Fruit fly (Drosophila melanogaster) whole organism, embryonic: ENCODE data around the gene Grl36a.

ENCODE experiments used
- Bdp1 ChIP-seq: fragments of 200-800 bp; sonication (Bioruptor generic); optimal IDR thresholded peaks from 3 replicates; lab custom pipeline; 2016; ENCODE audit warnings: missing biosample characterization, missing genetic modification characterization
- CG10274 ChIP-seq: fragments of 200-800 bp; sonication (Bioruptor generic); optimal IDR thresholded peaks from 3 replicates; lab custom pipeline; 2017; ENCODE audit warnings: missing biosample characterization, mild to moderate bottlenecking, missing genetic modification characterization
- CG10321 ChIP-seq: fragments of 200-800 bp; sonication (Bioruptor generic); IDR thresholded peaks from 2 replicates; pipeline ENCODE4 v1.3.6; 2022; ENCODE audit warnings: missing biosample characterization, missing genetic modification characterization
- CG11247 ChIP-seq: fragments of 200-800 bp; sonication (Bioruptor generic); IDR thresholded peaks from 2 replicates; pipeline ENCODE4 v1.3.6; 2022; ENCODE audit warnings: missing biosample characterization, missing genetic modification characterization
- CG11560 ChIP-seq: fragments of 200-800 bp; sonication (Bioruptor generic); IDR thresholded peaks from 3 replicates; pipeline ENCODE4 v1.3.6; 2022; ENCODE audit warnings: missing biosample characterization, missing genetic modification characterization
- CG11695 ChIP-seq: fragments of 200-800 bp; sonication (Bioruptor generic); IDR thresholded peaks from 3 replicates; pipeline ENCODE4 v1.3.6; 2022; ENCODE audit warnings: missing biosample characterization, missing genetic modification characterization
- CG11723 ChIP-seq: fragments of 200-800 bp; sonication (Bioruptor generic); optimal IDR thresholded peaks from 2 replicates; lab custom pipeline; 2017; ENCODE audit warnings: missing biosample characterization, mild to moderate bottlenecking, missing genetic modification characterization
- CG13287 ChIP-seq: fragments of 200-800 bp; sonication (Bioruptor generic); IDR thresholded peaks from 2 replicates; pipeline ENCODE4 v1.3.6; 2022; ENCODE audit warnings: missing biosample characterization, missing genetic modification characterization; ENCODE audit not compliant: partially characterized antibody
- CG1602 ChIP-seq: fragments of 200-800 bp; sonication (Bioruptor generic); optimal IDR thresholded peaks from 3 replicates; lab custom pipeline; 2016; ENCODE audit warnings: missing biosample characterization, missing genetic modification characterization
- CG17829 ChIP-seq: fragments of 200-800 bp; optimal IDR thresholded peaks from 2 replicates; lab custom pipeline; 2019; ENCODE audit warnings: missing biosample characterization, mild to moderate bottlenecking, missing genetic modification characterization, moderate library complexity
- CG18476 ChIP-seq: fragments of 200-800 bp; sonication (Bioruptor generic); optimal IDR thresholded peaks from 2 replicates; lab custom pipeline; 2016; ENCODE audit warnings: missing biosample characterization, mild to moderate bottlenecking, missing genetic modification characterization
- CG18619 ChIP-seq: fragments of 200-800 bp; sonication (Bioruptor generic); optimal IDR thresholded peaks from 3 replicates; lab custom pipeline; 2017; ENCODE audit warnings: missing biosample characterization, mild to moderate bottlenecking, missing genetic modification characterization
- CG2116 ChIP-seq: fragments of 200-800 bp; sonication (Bioruptor generic); optimal IDR thresholded peaks from 3 replicates; lab custom pipeline; 2018; ENCODE audit warnings: missing biosample characterization, mild to moderate bottlenecking, missing genetic modification characterization
- CG2678 ChIP-seq: fragments of 200-800 bp; sonication (Bioruptor generic); optimal IDR thresholded peaks from 3 replicates; lab custom pipeline; 2019; ENCODE audit warnings: missing biosample characterization, mild to moderate bottlenecking, missing genetic modification characterization, moderate library complexity
- CG32767 ChIP-seq: fragments of 200-800 bp; sonication (Bioruptor generic); IDR thresholded peaks from 2 replicates; pipeline ENCODE4 v1.3.6; 2022; ENCODE audit warnings: missing biosample characterization, missing genetic modification characterization
- CG33213 ChIP-seq: fragments of 200-800 bp; sonication (Bioruptor generic); optimal IDR thresholded peaks from 3 replicates; lab custom pipeline; 2016; ENCODE audit warnings: missing biosample characterization, missing genetic modification characterization
- CG4424 ChIP-seq: fragments of 200-800 bp; sonication (Bioruptor generic); optimal IDR thresholded peaks from 3 replicates; lab custom pipeline; 2016; ENCODE audit warnings: missing biosample characterization, missing genetic modification characterization
- CG5180 ChIP-seq: fragments of 200-800 bp; sonication (Bioruptor generic); optimal IDR thresholded peaks from 3 replicates; lab custom pipeline; 2017; ENCODE audit warnings: missing biosample characterization, missing genetic modification characterization, mild to moderate bottlenecking, moderate library complexity, missing genetic modification reagents
- CG6175 ChIP-seq: fragments of 200-800 bp; sonication (Bioruptor generic); IDR thresholded peaks from 3 replicates; pipeline ENCODE4 v1.3.6; 2022; ENCODE audit warnings: missing biosample characterization, missing genetic modification characterization
- CG7357 ChIP-seq: fragments of 200-800 bp; sonication (Bioruptor generic); IDR thresholded peaks from 3 replicates; pipeline ENCODE4 v1.3.6; 2022; ENCODE audit warnings: missing biosample characterization, missing genetic modification characterization
- CG8281 ChIP-seq: fragments of 200-800 bp; sonication (Bioruptor generic); optimal IDR thresholded peaks from 2 replicates; lab custom pipeline; 2018; ENCODE audit warnings: missing biosample characterization, mild to moderate bottlenecking, missing genetic modification characterization, moderate library complexity
- D19A ChIP-seq: fragments of 200-800 bp; optimal IDR thresholded peaks from 3 replicates; lab custom pipeline; 2019; ENCODE audit warnings: missing biosample characterization, mild to moderate bottlenecking, missing genetic modification characterization, moderate library complexity
- Dip2 ChIP-seq: fragments of 200-800 bp; sonication (Bioruptor generic); IDR thresholded peaks from 2 replicates; pipeline ENCODE4 v1.3.6; 2022; ENCODE audit warnings: missing biosample characterization, missing genetic modification characterization
- Doc3 ChIP-seq: fragments of 200-800 bp; sonication (Bioruptor generic); IDR thresholded peaks from 3 replicates; pipeline ENCODE4 v1.3.6; 2022; ENCODE audit warnings: missing biosample characterization, missing genetic modification characterization; ENCODE audit not compliant: partially characterized antibody
- E2f1 ChIP-seq: fragments of 200-800 bp; sonication (Bioruptor generic); IDR thresholded peaks from 2 replicates; pipeline ENCODE4 v1.3.6; 2022; ENCODE audit warnings: missing biosample characterization, missing genetic modification characterization
- Fer3 ChIP-seq: fragments of 200-800 bp; sonication (Bioruptor generic); optimal IDR thresholded peaks from 2 replicates; lab custom pipeline; 2018; ENCODE audit warnings: missing biosample characterization, mild to moderate bottlenecking, missing genetic modification characterization, moderate library complexity
- Gsc ChIP-seq: fragments of 200-800 bp; sonication (Bioruptor generic); IDR thresholded peaks from 2 replicates; pipeline ENCODE4 v1.3.6; 2022; ENCODE audit warnings: missing biosample characterization, missing genetic modification characterization
- Gug ChIP-seq: fragments of 200-800 bp; sonication (Bioruptor generic); IDR thresholded peaks from 4 replicates; pipeline ENCODE4 v1.3.6; 2022; ENCODE audit warnings: missing biosample characterization, missing genetic modification characterization
- Hey ChIP-seq: fragments of 200-800 bp; sonication (Bioruptor generic); optimal IDR thresholded peaks from 3 replicates; lab custom pipeline; 2018; ENCODE audit warnings: missing biosample characterization, mild to moderate bottlenecking, missing genetic modification characterization
- Hmr ChIP-seq: fragments of 200-800 bp; sonication (Bioruptor generic); optimal IDR thresholded peaks from 3 replicates; lab custom pipeline; 2017; ENCODE audit warnings: mild to moderate bottlenecking, missing biosample characterization, missing genetic modification reagents, missing genetic modification characterization
- MBD-R2 ChIP-seq: fragments of 200-800 bp; sonication (Bioruptor generic); IDR thresholded peaks from 2 replicates; pipeline ENCODE4 v1.3.6; 2022; ENCODE audit warnings: missing biosample characterization, missing genetic modification characterization
- Mad ChIP-seq: fragments of 200-800 bp; sonication (Bioruptor generic); optimal IDR thresholded peaks from 2 replicates; lab custom pipeline; 2016; ENCODE audit warnings: missing biosample characterization, missing genetic modification characterization
- NFAT ChIP-seq: fragments of 200-800 bp; sonication (Bioruptor generic); IDR thresholded peaks from 2 replicates; pipeline ENCODE4 v1.3.6; 2022; ENCODE audit warnings: missing biosample characterization, missing genetic modification characterization
- Oaz ChIP-seq: fragments of 200-800 bp; sonication (Bioruptor generic); IDR thresholded peaks from 2 replicates; pipeline ENCODE4 v1.3.6; 2022; ENCODE audit warnings: missing biosample characterization, missing genetic modification characterization
- abd-A ChIP-seq: fragments of 200-800 bp; sonication (Bioruptor generic); optimal IDR thresholded peaks from 3 replicates; lab custom pipeline; 2019; ENCODE audit warnings: missing biosample characterization, mild to moderate bottlenecking, missing genetic modification characterization, moderate library complexity
- cwo ChIP-seq: fragments of 200-800 bp; sonication (Bioruptor generic); optimal IDR thresholded peaks from 3 replicates; lab custom pipeline; 2017; ENCODE audit warnings: missing biosample characterization, missing genetic modification characterization, mild to moderate bottlenecking, moderate library complexity, missing genetic modification reagents
- dan ChIP-seq: fragments of 200-800 bp; sonication (Bioruptor generic); IDR thresholded peaks from 2 replicates; pipeline ENCODE4 v1.3.6; 2022; ENCODE audit warnings: missing biosample characterization, missing genetic modification characterization
- dimm ChIP-seq: fragments of 200-800 bp; sonication (Bioruptor generic); IDR thresholded peaks from 2 replicates; pipeline ENCODE4 v1.3.6; 2022; ENCODE audit warnings: missing biosample characterization, missing genetic modification characterization
- dmrt99B ChIP-seq: fragments of 200-800 bp; sonication (Bioruptor generic); optimal IDR thresholded peaks from 2 replicates; lab custom pipeline; 2018; ENCODE audit warnings: missing biosample characterization, mild to moderate bottlenecking, missing genetic modification characterization, moderate library complexity
- dysf ChIP-seq: fragments of 200-800 bp; sonication (Bioruptor generic); IDR thresholded peaks from 3 replicates; pipeline ENCODE4 v1.3.6; 2022; ENCODE audit warnings: missing biosample characterization, missing genetic modification characterization
- en ChIP-seq: fragments of 200-800 bp; sonication (Bioruptor generic); optimal IDR thresholded peaks from 2 replicates; lab custom pipeline; 2016; ENCODE audit warnings: missing biosample characterization, missing genetic modification characterization
- eyg ChIP-seq: fragments of 200-800 bp; sonication (Bioruptor generic); optimal IDR thresholded peaks from 3 replicates; lab custom pipeline; 2016; ENCODE audit warnings: missing biosample characterization, missing genetic modification characterization
- fru ChIP-seq: fragments of >200 bp; optimal IDR thresholded peaks from 2 replicates; lab custom pipeline; 2017
- h ChIP-seq: fragments of >200 bp; optimal IDR thresholded peaks from 2 replicates; lab custom pipeline; 2017
- phol ChIP-seq: fragments of 200-800 bp; sonication (Bioruptor generic); optimal IDR thresholded peaks from 3 replicates; lab custom pipeline; 2018; ENCODE audit warnings: missing biosample characterization, mild to moderate bottlenecking, missing genetic modification characterization, moderate library complexity
- run ChIP-seq: fragments of 200-800 bp; sonication (Bioruptor generic); optimal IDR thresholded peaks from 3 replicates; lab custom pipeline; 2018; ENCODE audit warnings: missing biosample characterization, mild to moderate bottlenecking, missing genetic modification characterization
- slou ChIP-seq: fragments of 200-800 bp; sonication (Bioruptor generic); optimal IDR thresholded peaks from 3 replicates; lab custom pipeline; 2016; ENCODE audit warnings: missing biosample characterization, missing genetic modification characterization
- so ChIP-seq: fragments of 200-800 bp; sonication (Bioruptor generic); IDR thresholded peaks from 3 replicates; pipeline ENCODE4 v1.3.6; 2022; ENCODE audit warnings: missing biosample characterization, missing genetic modification characterization
- stwl ChIP-seq: fragments of 200-800 bp; sonication (Bioruptor generic); optimal IDR thresholded peaks from 3 replicates; lab custom pipeline; 2018; ENCODE audit warnings: missing biosample characterization, mild to moderate bottlenecking, missing genetic modification characterization, moderate library complexity
- tap ChIP-seq: fragments of 200-800 bp; optimal IDR thresholded peaks from 3 replicates; lab custom pipeline; 2019; ENCODE audit warnings: missing biosample characterization, mild to moderate bottlenecking, missing genetic modification characterization, moderate library complexity
- tup ChIP-seq: fragments of 200-800 bp; sonication (Bioruptor generic); optimal IDR thresholded peaks from 2 replicates; lab custom pipeline; 2016; ENCODE audit warnings: missing biosample characterization, mild to moderate bottlenecking, missing genetic modification characterization, moderate library complexity
- vvl ChIP-seq: fragments of 200-800 bp; sonication (Bioruptor generic); IDR thresholded peaks from 2 replicates; pipeline ENCODE4 v1.3.6; 2022; ENCODE audit warnings: missing biosample characterization, missing genetic modification characterization
- zen ChIP-seq: fragments of 200-800 bp; sonication (Bioruptor generic); optimal IDR thresholded peaks from 3 replicates; lab custom pipeline; 2018; ENCODE audit warnings: missing biosample characterization, mild to moderate bottlenecking, missing genetic modification characterization, moderate library complexity

Grl36a gene

dm6 chr2L:17159641-17160040, 22.1 kb upstream of the Grl36a start (continued):
- TF ChIP-seq vvl (GFP tag; lab: Robert Waterston, UW) (no peak), CG10321 (GFP tag; lab: Robert Waterston, UW) (no peak), Hmr (peak; percentile 43), so (no peak), CG11247 (GFP tag; lab: Robert Waterston, UW) (no peak), CG1602 (GFP tag; lab: Kevin White, UChicago) (no peak), Hey (tag; lab: Kevin White, UChicago) (no peak), Bdp1 (GFP tag; lab: Kevin White, UChicago) (no peak), dysf (GFP tag; lab: Robert Waterston, UW) (0 out of 3 replicates have a peak, but pooled peaks have one; percentile 11), abd-A (tag; lab: Kevin White, UChicago) (peak; percentile 63), zen (tag; lab: Kevin White, UChicago) (no peak), Gsc (GFP tag; lab: Robert Waterston, UW) (no peak), Oaz (GFP tag; lab: Robert Waterston, UW) (no peak), CG5180 (GFP tag; lab: Kevin White, UChicago) (no peak), phol (tag; lab: Kevin White, UChicago) (no peak), dan (no peak), run (tag; lab: Kevin White, UChicago) (no peak), eyg (GFP tag; lab: Kevin White, UChicago) (no peak), D19A (tag; lab: Kevin White, UChicago) (no peak), Fer3 (tag; lab: Kevin White, UChicago) (peak; percentile 6), fru (lab: Kevin White, UChicago) (no peak), en (GFP tag; lab: Kevin White, UChicago) (no peak), Mad (no peak), CG10274 (GFP tag; lab: Kevin White, UChicago) (no peak), CG18619 (GFP tag; lab: Kevin White, UChicago) (no peak), dmrt99B (tag; lab: Kevin White, UChicago) (peak; percentile 49), tap (tag; lab: Kevin White, UChicago) (no peak), CG17829 (tag; lab: Kevin White, UChicago) (no peak), CG2116 (GFP tag; lab: Kevin White, UChicago) (no peak), CG13287 (GFP tag; lab: Robert Waterston, UW) (no peak), Gug (GFP tag; lab: Robert Waterston, UW) (0 out of 4 replicates have a peak, but pooled peaks have one; percentile 7), cwo (peak; percentile 29), NFAT (GFP tag; lab: Robert Waterston, UW) (no peak), CG2678 (tag; lab: Kevin White, UChicago) (peak; percentile 57), MBD-R2 (GFP tag; lab: Robert Waterston, UW) (no peak), CG7357 (GFP tag; lab: Robert Waterston, UW) (no peak), CG18476 (GFP tag; lab: Kevin White, UChicago) (no peak), stwl (tag; lab: Kevin White, UChicago) (no peak), CG6175 (no peak), CG11560 (tag; lab: Robert Waterston, UW) (no peak), CG11723 (no peak), Dip2 (no peak), E2f1 (GFP tag; lab: Robert Waterston, UW) (no peak), tup (GFP tag; lab: Kevin White, UChicago) (no peak), dimm (no peak), CG33213 (GFP tag; lab: Kevin White, UChicago) (no peak), Doc3 (GFP tag; lab: Robert Waterston, UW) (no peak), CG32767 (GFP tag; lab: Robert Waterston, UW) (peak; percentile 49; the same call in 1 of the 2 replicates), CG11695 (GFP tag; lab: Robert Waterston, UW) (no peak), CG8281 (tag; lab: Kevin White, UChicago) (no peak), CG4424 (no peak), h (lab: Kevin White, UChicago) (no peak), slou (GFP tag; lab: Kevin White, UChicago) (no peak)
